Fruit fly (Drosophila melanogaster): Measurements from ENCODE around the gene pb.

pb gene

DNA sequence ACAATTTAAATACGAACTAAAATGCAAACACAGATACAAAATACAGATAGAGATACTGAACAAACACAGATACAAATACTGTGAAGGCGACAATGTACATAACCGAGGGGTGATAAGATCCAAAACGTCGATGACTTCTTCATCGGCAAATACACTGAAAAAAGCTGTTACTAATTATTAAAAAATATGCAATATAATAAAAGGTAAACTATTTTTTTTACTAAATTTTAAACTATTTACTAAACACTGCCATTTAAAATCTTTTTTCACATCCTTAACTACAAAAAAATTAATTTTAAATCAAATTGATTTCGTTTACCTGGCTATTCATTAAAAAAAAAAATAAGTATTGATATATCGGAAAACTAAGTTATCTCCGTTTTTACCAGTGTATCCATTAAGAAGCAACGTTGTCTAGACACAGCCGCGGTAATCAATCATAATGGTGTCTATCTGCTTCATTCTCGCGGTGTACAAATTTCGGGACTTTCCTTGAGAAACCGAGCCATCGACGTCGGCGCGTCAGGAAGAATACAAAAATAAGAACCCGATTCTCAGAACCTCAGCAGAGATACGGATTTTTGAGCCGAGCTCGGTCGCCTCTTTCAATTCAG lies 21.0 kb upstream of the pb start (continued):
- TF ChIP-seq twi (tag; optimal IDR thresholded peaks at IDR 0.05) (peak; percentile 90), CG43689 (GFP tag; IDR thresholded peaks at IDR 0.05) (no peak), CG12071 (GFP tag; optimal IDR thresholded peaks at IDR 0.05) (peak; percentile 6), cad (GFP tag; optimal IDR thresholded peaks at IDR 0.05) (peak; percentile 60), nerfin-1 (tag; optimal IDR thresholded peaks at IDR 0.05) (peak; percentile 84), CG3847 (GFP tag; IDR thresholded peaks at IDR 0.05) (peak; percentile 38), CG4707 (GFP tag; optimal IDR thresholded peaks at IDR 0.05) (peak; percentile 77), ssp (GFP tag; IDR thresholded peaks at IDR 0.05) (peak; percentile 54), CG33557 (GFP tag; optimal IDR thresholded peaks at IDR 0.05) (peak; percentile 99), Dbx (GFP tag; IDR thresholded peaks at IDR 0.05) (no peak), az2 (GFP tag; optimal IDR thresholded peaks at IDR 0.05) (peak; percentile 90), CG1024 (GFP tag; IDR thresholded peaks at IDR 0.05) (no peak; the same call in 1 of the 2 replicates), dmrt11E (tag; optimal IDR thresholded peaks at IDR 0.05) (peak; percentile 99), YL-1 (GFP tag; optimal IDR thresholded peaks at IDR 0.05) (peak; percentile 42), Ssrp (tag; optimal IDR thresholded peaks at IDR 0.05) (peak; percentile 95), CG2116 (GFP tag; optimal IDR thresholded peaks at IDR 0.05) (peak; percentile 78), mirr (GFP tag; optimal IDR thresholded peaks at IDR 0.05) (no peak)

DNA sequence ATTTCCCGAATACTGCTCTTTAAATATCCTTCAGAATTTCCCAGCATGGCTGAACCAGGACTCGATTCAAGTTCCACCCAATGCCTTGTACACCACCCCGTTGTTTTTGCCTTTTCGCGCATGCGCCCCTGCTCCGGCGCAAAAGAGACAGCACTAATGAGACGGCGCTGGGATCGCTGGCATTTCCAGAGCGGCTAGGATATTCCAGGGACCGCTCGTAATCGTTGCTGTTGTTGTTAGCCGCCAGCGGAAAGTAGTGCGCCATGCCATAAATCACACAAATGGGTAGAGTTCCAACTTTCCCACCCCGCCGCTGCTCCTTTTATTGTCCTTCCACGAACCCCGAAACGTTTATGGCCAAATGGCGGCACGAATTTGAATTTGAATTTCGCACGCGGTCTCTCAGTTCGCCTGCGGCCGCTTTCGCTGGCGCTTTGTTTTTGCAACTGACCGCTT lies 20.4 kb upstream of the pb start, which contains the start of gene Ama:
Gene Ama (plus strand): TSS at position 406 of the 456 bp plus-strand sequence.
- TF ChIP-seq Blimp-1 (GFP tag; optimal IDR thresholded peaks at IDR 0.05) = no peak
- 0 out of 3 replicates have a peak, but pooled peaks have one; percentile 4 for TF ChIP-seq z (GFP tag; IDR thresholded peaks at IDR 0.05)
- no peak for TF ChIP-seq CG1529 (GFP tag; optimal IDR thresholded peaks at IDR 0.05)
- 0 out of 2 replicates have a peak, but pooled peaks have one; percentile 18 for TF ChIP-seq crol (GFP tag; IDR thresholded peaks at IDR 0.05)
- peak; percentile 93 for TF ChIP-seq zen (tag; optimal IDR thresholded peaks at IDR 0.05)
- TF ChIP-seq amos (GFP tag; IDR thresholded peaks at IDR 0.05; ENCODE audit: partially characterized antibody) = 0 out of 2 replicates have a peak, but pooled peaks have one; percentile 4
- peak; percentile 96 for TF ChIP-seq cad (GFP tag; optimal IDR thresholded peaks at IDR 0.05)
- TF ChIP-seq kni (GFP tag; optimal IDR thresholded peaks at IDR 0.05) = peak; percentile 14
- 0 out of 3 replicates have a peak, but pooled peaks have one; percentile 24 for TF ChIP-seq vnd (GFP tag; IDR thresholded peaks at IDR 0.05; ENCODE audit: partially characterized antibody)
- peak; percentile 45 for TF ChIP-seq abd-A (tag; optimal IDR thresholded peaks at IDR 0.05)
- no peak for TF ChIP-seq HLH3B (GFP tag; IDR thresholded peaks at IDR 0.05)
- peak; percentile 91 for TF ChIP-seq ewg (GFP tag; optimal IDR thresholded peaks at IDR 0.05)
- TF ChIP-seq Nf-YC (tag; optimal IDR thresholded peaks at IDR 0.05) = peak; percentile 32
- peak; percentile 84 for TF ChIP-seq CG4360 (GFP tag; IDR thresholded peaks at IDR 0.05)
- no peak for TF ChIP-seq Abd-B (GFP tag; optimal IDR thresholded peaks at IDR 0.05)
- peak; percentile 62 for TF ChIP-seq CG1832 (GFP tag; optimal IDR thresholded peaks at IDR 0.05)
- no peak for TF ChIP-seq row (GFP tag; IDR thresholded peaks at IDR 0.05)
- TF ChIP-seq Kr (GFP tag; optimal IDR thresholded peaks at IDR 0.05) = no peak
- TF ChIP-seq nerfin-1 (tag; optimal IDR thresholded peaks at IDR 0.05) = peak; percentile 4
- peak; percentile 75 for TF ChIP-seq twi (tag; optimal IDR thresholded peaks at IDR 0.05)
- no peak for TF ChIP-seq bowl (GFP tag; IDR thresholded peaks at IDR 0.05)
- no peak for TF ChIP-seq gcm (GFP tag; optimal IDR thresholded peaks at IDR 0.05)

Data from whole organism, embryonic.